Worm (Caenorhabditis elegans) whole organism, L2 larva: ENCODE data around the gene srsx-10.

Experiments used
- C34F6.9 ChIP-seq: fragments of 150-350 bp; optimal IDR thresholded peaks from 2 replicates; lab custom pipeline; 2014; ENCODE audit warnings: missing biosample characterization, missing genetic modification characterization
- ZK546.5 ChIP-seq: sonication (generic microtip); optimal IDR thresholded peaks from 2 replicates; lab custom pipeline; 2017; ENCODE audit warnings: missing biosample characterization, missing genetic modification characterization
- alr-1 ChIP-seq: fragments of 150-350 bp; optimal IDR thresholded peaks from 2 replicates; lab custom pipeline; 2014; ENCODE audit warnings: missing biosample characterization, missing genetic modification characterization
- ceh-16 ChIP-seq: fragments of 150-350 bp; optimal IDR thresholded peaks from 2 replicates; lab custom pipeline; 2014; ENCODE audit warnings: missing biosample characterization, missing genetic modification characterization
- crh-2 ChIP-seq: sonication (generic microtip); optimal IDR thresholded peaks from 2 replicates; lab custom pipeline; 2017; ENCODE audit warnings: missing biosample characterization, missing genetic modification characterization
- dmd-4 ChIP-seq: sonication (generic microtip); optimal IDR thresholded peaks from 2 replicates; lab custom pipeline; 2017; ENCODE audit warnings: missing biosample characterization, missing genetic modification characterization
- egl-27 ChIP-seq: sonication (generic microtip); optimal IDR thresholded peaks from 3 replicates; lab custom pipeline; 2017; ENCODE audit warnings: missing biosample characterization, missing genetic modification reagents, missing genetic modification characterization
- elt-1 ChIP-seq: fragments of 150-350 bp; optimal IDR thresholded peaks from 2 replicates; lab custom pipeline; 2014; ENCODE audit warnings: missing biosample characterization, missing genetic modification characterization
- elt-3 ChIP-seq: sonication (generic microtip); optimal IDR thresholded peaks from 2 replicates; lab custom pipeline; 2017; ENCODE audit warnings: missing biosample characterization, missing genetic modification characterization
- fos-1 ChIP-seq: fragments of 150-350 bp; optimal IDR thresholded peaks from 2 replicates; lab custom pipeline; 2014; ENCODE audit warnings: missing biosample characterization, missing genetic modification characterization
- gmeb-1 ChIP-seq: fragments of 150-350 bp; optimal IDR thresholded peaks from 2 replicates; lab custom pipeline; 2014; ENCODE audit warnings: missing biosample characterization, missing genetic modification characterization
- lin-11 ChIP-seq: fragments of 150-350 bp; sonication (generic microtip); optimal IDR thresholded peaks from 2 replicates; lab custom pipeline; 2014; ENCODE audit warnings: missing biosample characterization, missing genetic modification characterization, inconsistent platforms, mixed read lengths
- lin-13 ChIP-seq: fragments of 150-350 bp; optimal IDR thresholded peaks from 2 replicates; lab custom pipeline; 2014; ENCODE audit warnings: missing biosample characterization, missing genetic modification reagents, missing genetic modification characterization
- lin-39 ChIP-seq: fragments of 150-350 bp; optimal IDR thresholded peaks from 2 replicates; lab custom pipeline; 2014; ENCODE audit warnings: missing biosample characterization, missing genetic modification reagents, missing genetic modification characterization
- lsy-2 ChIP-seq, 2 experiments: fragments of 150-350 bp in 1 of 2; sonication (generic microtip) in 1 of 2; optimal IDR thresholded peaks; 2 replicates each; lab custom pipeline; 2014 to 2017; ENCODE audit warnings: missing biosample characterization in 2 of 2, missing genetic modification characterization in 2 of 2
- mab-5 ChIP-seq: fragments of 150-350 bp; optimal IDR thresholded peaks from 2 replicates; lab custom pipeline; 2014; ENCODE audit warnings: missing biosample characterization, missing genetic modification characterization
- mbf-1 ChIP-seq: sonication (generic microtip); optimal IDR thresholded peaks from 2 replicates; lab custom pipeline; 2017; ENCODE audit warnings: missing biosample characterization, missing genetic modification characterization
- nhr-10 ChIP-seq: sonication (generic microtip); optimal IDR thresholded peaks from 2 replicates; lab custom pipeline; 2017; ENCODE audit warnings: missing biosample characterization, missing genetic modification characterization
- nhr-12 ChIP-seq: fragments of 150-350 bp; optimal IDR thresholded peaks from 2 replicates; lab custom pipeline; 2014; ENCODE audit warnings: missing biosample characterization, missing genetic modification characterization
- nhr-129 ChIP-seq: fragments of 150-350 bp; optimal IDR thresholded peaks from 2 replicates; lab custom pipeline; 2014; ENCODE audit warnings: missing biosample characterization, missing genetic modification characterization
- nhr-23 ChIP-seq: fragments of 150-350 bp; optimal IDR thresholded peaks from 2 replicates; lab custom pipeline; 2014; ENCODE audit warnings: missing biosample characterization, missing genetic modification reagents, missing genetic modification characterization
- nhr-237 ChIP-seq: fragments of 150-350 bp; optimal IDR thresholded peaks from 2 replicates; lab custom pipeline; 2014; ENCODE audit warnings: missing biosample characterization, missing genetic modification characterization
- skn-1 ChIP-seq: sonication (generic microtip); optimal IDR thresholded peaks from 2 replicates; lab custom pipeline; 2017; ENCODE audit warnings: missing biosample characterization, missing genetic modification characterization
- sma-9 ChIP-seq, 2 experiments: fragments of 150-350 bp in 1 of 2; sonication (generic microtip) in 1 of 2; optimal IDR thresholded peaks; 2 replicates each; lab custom pipeline; 2014 to 2016; ENCODE audit warnings: missing genetic modification characterization in 2 of 2, mild to moderate bottlenecking in 1 of 2, missing biosample characterization in 1 of 2, missing compliant biosample characterization in 1 of 2, missing genetic modification reagents in 1 of 2, moderate library complexity in 1 of 2
- unc-39 ChIP-seq: fragments of 150-350 bp; optimal IDR thresholded peaks from 2 replicates; lab custom pipeline; 2014; ENCODE audit warnings: missing biosample characterization, missing genetic modification characterization
- unc-62 ChIP-seq: fragments of 150-350 bp; optimal IDR thresholded peaks from 2 replicates; lab custom pipeline; 2014; ENCODE audit warnings: missing biosample characterization, missing genetic modification reagents, missing genetic modification characterization
- zag-1 ChIP-seq: fragments of 150-350 bp; optimal IDR thresholded peaks from 2 replicates; lab custom pipeline; 2014; ENCODE audit warnings: missing biosample characterization, missing genetic modification characterization
- ztf-1 ChIP-seq: fragments of 200-800 bp; sonication (Bioruptor generic); conservative IDR thresholded peaks from 2 replicates; pipeline ENCODE4 v1.3.6; 2022; ENCODE audit warnings: missing genetic modification characterization, missing compliant biosample characterization

Gene srsx-10

DNA sequence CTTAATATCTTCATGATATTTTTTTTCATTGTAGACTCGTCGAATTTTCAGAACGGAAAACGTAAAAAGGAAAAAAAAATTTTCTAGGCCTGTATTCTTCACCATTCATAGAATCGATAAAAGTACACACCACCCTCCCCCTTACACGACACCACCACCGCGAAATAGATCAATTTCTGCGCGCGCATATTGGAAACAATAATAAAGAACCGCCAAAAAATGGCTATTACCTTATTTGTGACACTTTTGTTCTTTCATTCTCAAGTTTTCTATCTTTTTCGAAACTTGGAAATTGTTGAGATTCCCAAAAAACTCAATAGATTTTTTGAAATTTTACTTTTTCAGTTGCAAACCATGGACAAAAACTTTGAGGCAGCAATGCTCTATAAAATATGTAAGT, 563 bp upstream of the srsx-10 start, which contains the start of gene F26G5.1:
Gene F26G5.1 (plus strand): TSS at position 339 of the 400 bp plus-strand sequence.
- TF ChIP-seq ZK546.5 (tag; lab: Kevin White, UChicago) = no peak
- no peak for TF ChIP-seq dmd-4 (tag; lab: Kevin White, UChicago)

DNA sequence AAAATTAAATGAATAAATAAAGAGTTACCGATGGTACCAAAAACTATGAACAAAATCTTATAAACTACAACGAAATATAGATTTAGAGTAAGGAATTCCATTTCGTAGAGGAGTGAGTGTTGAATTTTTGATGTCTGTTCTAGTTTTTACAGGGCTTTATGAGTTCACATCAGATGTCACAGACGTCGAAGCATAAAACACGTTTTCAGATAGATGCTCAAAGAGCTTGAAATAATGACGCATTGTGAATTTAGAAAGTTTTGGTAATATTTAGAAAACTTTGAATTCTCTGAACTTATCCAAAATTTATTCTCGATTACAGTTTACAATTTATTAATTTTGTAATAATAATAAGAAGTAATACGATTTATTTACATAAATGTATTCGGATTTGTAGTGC, 1.6 kb downstream of the srsx-10 start, which contains the start of gene srsx-9:
Gene srsx-9 (minus strand): TSS at position 101 of the 400 bp plus-strand sequence.
- TF ChIP-seq lsy-2 (tag; optimal IDR thresholded peaks at IDR 0.05; lab: Kevin White, UChicago) (no peak), C34F6.9 (tag; lab: Kevin White, UChicago) (no peak), unc-62 (no peak), egl-27 (tag; lab: Kevin White, UChicago) (no peak), lin-11 (tag; lab: Kevin White, UChicago) (no peak), mab-5 (no peak), unc-39 (no peak), crh-2 (no peak), nhr-12 (no peak), ceh-16 (tag; lab: Kevin White, UChicago) (no peak), fos-1 (tag; lab: Kevin White, UChicago) (no peak), nhr-129 (tag; lab: Kevin White, UChicago) (no peak), gmeb-1 (tag; lab: Kevin White, UChicago) (no peak)

DNA sequence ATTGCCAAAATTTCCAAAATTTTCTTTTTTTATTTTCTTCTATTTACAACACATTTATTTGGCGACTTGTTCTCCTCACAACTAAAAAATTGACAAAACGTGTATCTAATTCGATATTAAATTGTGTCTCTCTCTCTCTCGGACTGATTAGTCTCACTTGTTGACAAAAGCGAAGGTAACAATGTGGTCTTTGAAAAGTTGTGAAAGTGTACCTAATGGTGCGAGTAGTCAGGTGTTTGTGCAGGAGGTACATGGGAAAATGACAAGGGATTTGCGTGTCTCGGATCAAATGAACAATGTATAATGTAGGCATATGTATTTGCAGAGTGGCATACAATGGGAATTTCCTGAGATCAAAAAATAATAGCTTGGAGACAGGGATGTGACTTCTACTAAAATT, 5.1 kb downstream of the srsx-10 start:
- TF ChIP-seq nhr-129 (tag; lab: Kevin White, UChicago) (peak; percentile 67), mbf-1 (no peak), alr-1 (no peak), nhr-237 (tag; lab: Kevin White, UChicago) (no peak), fos-1 (tag; lab: Kevin White, UChicago) (no peak)

DNA sequence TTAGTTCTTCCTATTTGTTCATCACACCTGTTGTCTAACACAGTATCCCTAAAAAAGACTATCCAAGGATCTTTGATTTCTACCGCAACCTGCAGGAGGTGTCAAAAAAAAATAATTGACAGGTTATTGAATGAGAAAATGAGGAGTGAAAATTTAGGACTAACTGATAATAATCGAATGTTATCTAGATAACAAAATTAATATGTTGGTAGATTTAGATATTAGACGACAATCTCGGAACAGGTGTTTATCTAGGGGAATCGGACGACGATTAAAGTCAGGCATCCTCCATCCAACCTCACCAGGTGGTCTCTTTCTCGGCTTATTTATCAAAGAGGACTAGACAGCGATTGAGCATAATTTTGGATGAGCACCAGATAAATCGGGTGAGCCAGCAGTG, 5.8 kb downstream of the srsx-10 start:
- TF ChIP-seq nhr-23 (tag; lab: Kevin White, UChicago) = no peak
- TF ChIP-seq ztf-1 = no peak
- no peak for TF ChIP-seq dmd-4 (tag; lab: Kevin White, UChicago)
- TF ChIP-seq ZK546.5 (tag; lab: Kevin White, UChicago) = no peak
- no peak for TF ChIP-seq skn-1 (tag; lab: Kevin White, UChicago)
- no peak for TF ChIP-seq alr-1
- TF ChIP-seq elt-1 = no peak
- TF ChIP-seq, all 48 proteins: peak for 0

DNA sequence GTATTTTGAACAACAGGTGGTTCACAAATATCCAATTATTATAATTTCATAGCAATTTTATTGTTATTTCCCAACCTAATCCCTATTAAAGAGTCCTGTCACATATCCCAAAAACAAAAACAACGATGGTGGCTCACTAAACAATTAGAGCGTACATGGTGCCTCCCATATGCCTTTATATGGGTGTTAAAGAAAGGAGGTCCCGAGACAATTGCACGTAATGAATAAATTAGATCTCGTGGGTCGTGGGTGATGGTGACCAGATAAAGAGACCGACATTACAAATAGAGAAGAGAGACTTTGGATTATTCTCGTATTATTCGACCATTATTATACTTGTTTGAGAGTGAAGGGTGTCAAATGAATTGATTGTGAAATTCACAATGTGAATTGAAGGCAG, 7.3 kb downstream of the srsx-10 start:
- no peak for TF ChIP-seq unc-62
- no peak for TF ChIP-seq skn-1 (tag; lab: Kevin White, UChicago)
- no peak for TF ChIP-seq elt-3
- no peak for TF ChIP-seq ztf-1
- TF ChIP-seq lin-39 = no peak
- no peak for TF ChIP-seq ZK546.5 (tag; lab: Kevin White, UChicago)
- TF ChIP-seq nhr-10 = no peak
- TF ChIP-seq lin-13 (GFP tag; lab: Kevin White, UChicago) = no peak
- no peak for TF ChIP-seq zag-1 (tag; lab: Kevin White, UChicago)

DNA sequence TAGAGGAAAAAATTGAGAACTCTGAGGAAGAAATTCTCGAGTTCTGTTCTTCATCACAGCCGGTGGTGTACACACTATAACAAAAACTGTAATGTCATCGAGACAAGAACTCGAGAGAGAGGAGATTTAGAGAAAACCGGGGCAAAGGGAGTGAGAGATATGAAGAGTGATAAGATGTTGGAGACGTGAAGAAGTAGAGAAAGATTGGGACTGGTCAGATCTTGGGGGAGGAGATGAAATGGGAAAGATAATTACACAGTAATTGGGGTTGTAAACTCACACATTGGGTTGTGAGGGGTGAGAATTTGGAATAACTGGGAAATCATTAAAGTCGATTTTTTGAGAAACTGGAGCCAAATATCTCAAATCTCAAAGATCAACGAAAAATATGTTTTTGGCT, 8.8 kb downstream of the srsx-10 start:
- TF ChIP-seq lin-39 = no peak
- peak; percentile 26 for TF ChIP-seq sma-9 (GFP tag; optimal IDR thresholded peaks at IDR 0.05; lab: Kevin White, UChicago)
- TF ChIP-seq sma-9 (tag; optimal IDR thresholded peaks at IDR 0.05; lab: Kevin White, UChicago) = no peak

DNA sequence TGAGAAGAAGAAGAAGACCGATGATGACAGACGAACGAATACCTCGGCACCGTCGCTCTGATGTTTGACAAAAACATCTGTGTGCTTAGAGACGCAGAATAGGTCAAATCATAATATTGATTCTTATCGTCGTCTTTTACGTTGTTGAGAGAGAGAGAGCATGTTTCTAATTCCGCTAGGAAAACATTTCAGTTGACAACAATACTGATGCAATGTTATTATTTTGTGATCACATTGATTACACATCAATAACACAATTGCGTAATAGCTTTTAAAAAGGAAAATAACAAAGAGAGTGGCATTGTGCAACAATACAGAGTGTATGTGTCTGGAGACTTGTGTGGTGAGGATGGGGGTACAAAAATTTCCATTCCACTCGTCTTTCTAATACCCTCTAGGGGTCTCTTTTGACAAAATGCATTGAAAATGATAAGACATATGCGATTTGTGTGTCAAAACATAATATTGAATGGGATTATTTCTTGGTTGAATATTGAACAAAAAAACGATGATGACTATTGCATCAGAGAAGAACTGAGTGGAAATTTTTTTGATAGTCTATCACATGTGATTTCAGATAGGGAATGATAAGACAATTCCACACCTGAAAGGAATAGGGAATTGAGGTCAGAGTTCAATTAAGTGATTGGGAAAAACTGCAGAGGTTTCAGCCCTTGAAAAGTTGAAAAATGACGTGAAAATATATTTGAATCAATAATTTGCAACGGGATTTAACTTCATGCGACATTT, 9.7 kb downstream of the srsx-10 start:
- TF ChIP-seq ZK546.5 (tag; lab: Kevin White, UChicago) (no peak), dmd-4 (tag; lab: Kevin White, UChicago) (no peak), unc-39 (no peak), crh-2 (peak; percentile 38), fos-1 (tag; lab: Kevin White, UChicago) (peak; percentile 57), skn-1 (tag; lab: Kevin White, UChicago) (peak; percentile 33), nhr-129 (tag; lab: Kevin White, UChicago) (peak; percentile 48), sma-9 (GFP tag; optimal IDR thresholded peaks at IDR 0.05; lab: Kevin White, UChicago) (peak; percentile 48), sma-9 (tag; optimal IDR thresholded peaks at IDR 0.05; lab: Kevin White, UChicago) (no peak)
